Worm (Caenorhabditis elegans): ENCODE results near the gene sre-44.

- TF ChIP-seq dox-1 (GFP tag; IDR thresholded peaks at IDR 0.05) (no peak), ztf-6 (GFP tag; IDR thresholded peaks at IDR 0.05) (no peak)
Observed at ce11 chrII:13962319-13962718, 12.9 kb downstream of the sre-44 start, which contains the start of gene rpi-1.

Measured in whole organism, young adult.